Worm (Caenorhabditis elegans) whole organism, young adult: ENCODE results near the gene vab-7.

Source experiments
- F22D6.2 ChIP-seq: sonication (generic microtip); optimal IDR thresholded peaks from 2 replicates; lab custom pipeline; 2016; ENCODE audit warnings: mild to moderate bottlenecking, missing genetic modification characterization, missing compliant biosample characterization
- F39B2.1 ChIP-seq: fragments of 200-800 bp; sonication (Bioruptor generic); IDR thresholded peaks from 2 replicates; pipeline ENCODE4 v1.3.6; 2022; ENCODE audit warnings: missing genetic modification reagents, missing genetic modification characterization, missing compliant biosample characterization
- F49E8.2 ChIP-seq: sonication (generic microtip); optimal IDR thresholded peaks from 3 replicates; lab custom pipeline; 2017; ENCODE audit warnings: missing genetic modification characterization, mild to moderate bottlenecking, missing compliant biosample characterization, antibody characterized with exemption, moderate library complexity; ENCODE audit not compliant: insufficient read depth
- F57C9.4 ChIP-seq: sonication (generic microtip); optimal IDR thresholded peaks from 2 replicates; lab custom pipeline; 2017; ENCODE audit warnings: mild to moderate bottlenecking, missing genetic modification characterization, missing compliant biosample characterization
- ama-1 ChIP-seq, 3 experiments: fragments of 150-350 bp in 1 of 3; sonication (generic microtip) in 2 of 3; optimal IDR thresholded peaks; 2 replicates each; lab custom pipeline; 2014 to 2018; ENCODE audit warnings: missing biosample characterization in 2 of 3, missing genetic modification characterization in 2 of 3, missing genetic modification reagents in 2 of 3
- cebp-2 ChIP-seq: fragments of 200-800 bp; sonication (Bioruptor generic); IDR thresholded peaks from 2 replicates; pipeline ENCODE4 v1.3.6; 2022; ENCODE audit warnings: missing genetic modification characterization, missing compliant biosample characterization
- efl-1 ChIP-seq: fragments of 150-350 bp; optimal IDR thresholded peaks from 2 replicates; lab custom pipeline; 2014; ENCODE audit warnings: missing biosample characterization, missing genetic modification reagents, missing genetic modification characterization
- hrde-1 ChIP-seq: sonication (generic microtip); optimal IDR thresholded peaks from 2 replicates; lab custom pipeline; 2016; ENCODE audit warnings: missing genetic modification characterization, mild to moderate bottlenecking, missing compliant biosample characterization, moderate library complexity, missing genotype, missing genetic modification reagents, borderline replicate concordance
- lsl-1 ChIP-seq: fragments of 200-800 bp; sonication (Bioruptor generic); optimal IDR thresholded peaks from 2 replicates; lab custom pipeline; 2018; ENCODE audit warnings: mild to moderate bottlenecking, missing genetic modification characterization, moderate library complexity, missing compliant biosample characterization
- pha-4 ChIP-seq: fragments of 150-350 bp; sonication (generic microtip); optimal IDR thresholded peaks from 2 replicates; lab custom pipeline; 2014; ENCODE audit warnings: missing biosample characterization, missing genetic modification reagents, missing genetic modification characterization
- unc-62 ChIP-seq: fragments of 150-350 bp; optimal IDR thresholded peaks from 2 replicates; lab custom pipeline; 2014; ENCODE audit warnings: missing biosample characterization, missing genetic modification reagents, missing genetic modification characterization
- ztf-18 ChIP-seq: sonication (generic microtip); optimal IDR thresholded peaks from 2 replicates; lab custom pipeline; 2016; ENCODE audit warnings: missing genotype, mild to moderate bottlenecking, missing genetic modification characterization, missing compliant biosample characterization

- TF ChIP-seq F57C9.4 (tag; lab: Kevin White, UChicago) (no peak), efl-1 (GFP tag; lab: Kevin White, UChicago) (no peak), ama-1 (optimal IDR thresholded peaks at IDR 0.05; lab: Kevin White, UChicago) (no peak), ama-1 (GFP tag; optimal IDR thresholded peaks at IDR 0.05; lab: Kevin White, UChicago) (no peak), cebp-2 (no peak), ztf-18 (tag; lab: Kevin White, UChicago) (no peak), unc-62 (GFP tag; lab: Kevin White, UChicago) (no peak), F39B2.1 (GFP tag; lab: Robert Waterston, UW) (no peak), hrde-1 (no peak), pha-4 (tag; lab: Kevin White, UChicago) (no peak), F22D6.2 (no peak), F49E8.2 (no peak), lsl-1 (GFP tag; lab: Kevin White, UChicago) (no peak)
Observed at ce11 chrIII:10953160-10953559, 33.0 kb downstream of the vab-7 start, which contains the start of gene zig-5.
